ENCODE assay signal across 3 fruit fly cellular contexts in the genomic region with DNA sequence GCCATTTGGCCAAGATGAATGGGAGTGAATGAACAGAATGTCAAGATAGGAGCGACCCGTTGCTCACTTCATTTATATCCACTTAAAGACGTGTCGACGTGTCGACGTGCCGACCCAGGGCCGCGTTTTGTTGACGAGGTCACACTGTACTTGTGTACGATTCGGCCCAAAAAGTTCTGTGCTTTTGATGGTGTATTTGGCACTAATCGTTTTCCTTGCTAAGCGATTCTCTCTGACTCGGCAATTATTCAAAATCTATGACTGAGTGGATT.
A peak's percentile ranks its signal among the peaks of the same experiment; 100 is the strongest.
TF ChIP-seq lines count a peak whose summit lies in the region.

No protein-coding gene starts in this region.

- no peak for TF ChIP-seq CTCF in whole organism, embryonic (GFP tag; optimal IDR thresholded peaks at IDR 0.05; lab: Kevin White, UChicago)

TF ChIP-seq in whole organism, embryonic, 481 proteins besides CTCF, POLR2A, EP300 and RAD21 (continues in another document):
- no peak for TF ChIP-seq exex (tag; optimal IDR thresholded peaks at IDR 0.05; lab: Kevin White, UChicago)
- no peak for TF ChIP-seq Neu2 (GFP tag; optimal IDR thresholded peaks at IDR 0.05; lab: Kevin White, UChicago; ENCODE audit: borderline replicate concordance)
- no peak for TF ChIP-seq CG17328 (GFP tag; IDR thresholded peaks at IDR 0.05; lab: Robert Waterston, UW)
- TF ChIP-seq CG7357 (GFP tag; IDR thresholded peaks at IDR 0.05; lab: Robert Waterston, UW): no peak
- no peak for TF ChIP-seq stc (GFP tag; IDR thresholded peaks at IDR 0.05; lab: Robert Waterston, UW)
- TF ChIP-seq CG15269 (tag; optimal IDR thresholded peaks at IDR 0.05; lab: Kevin White, UChicago): peak; percentile 5
- no peak for TF ChIP-seq CG5180 (GFP tag; optimal IDR thresholded peaks at IDR 0.05; lab: Kevin White, UChicago)
- no peak for TF ChIP-seq tna (GFP tag; IDR thresholded peaks at IDR 0.05; lab: Robert Waterston, UW; ENCODE audit: partially characterized antibody)
- no peak for TF ChIP-seq jing (GFP tag; optimal IDR thresholded peaks at IDR 0.05; lab: Kevin White, UChicago)
- peak; percentile 0 for TF ChIP-seq Xbp1 (GFP tag; optimal IDR thresholded peaks at IDR 0.05; lab: Kevin White, UChicago)
- peak; percentile 6 for TF ChIP-seq jumu (GFP tag; optimal IDR thresholded peaks at IDR 0.05; lab: Kevin White, UChicago)
- TF ChIP-seq Antp (GFP tag; optimal IDR thresholded peaks at IDR 0.05; lab: Kevin White, UChicago): peak; percentile 45
- no peak for TF ChIP-seq Deaf1 (tag; optimal IDR thresholded peaks at IDR 0.05; lab: Kevin White, UChicago)
- no peak for TF ChIP-seq corto (GFP tag; optimal IDR thresholded peaks at IDR 0.05; lab: Kevin White, UChicago)
- peak in 1 of 2 experiments; percentile 21 for TF ChIP-seq dpn (GFP tag; optimal IDR thresholded peaks at IDR 0.05; lab: Kevin White, UChicago)
- no peak for TF ChIP-seq abd-A (tag; optimal IDR thresholded peaks at IDR 0.05; lab: Kevin White, UChicago)
- no peak for TF ChIP-seq kni (GFP tag; optimal IDR thresholded peaks at IDR 0.05; lab: Kevin White, UChicago)
- TF ChIP-seq CG4282 (GFP tag; optimal IDR thresholded peaks at IDR 0.05; lab: Kevin White, UChicago): no peak
- no peak for TF ChIP-seq CG8924 (tag; optimal IDR thresholded peaks at IDR 0.05; lab: Kevin White, UChicago)
- TF ChIP-seq CG34376 (GFP tag; optimal IDR thresholded peaks at IDR 0.05; lab: Kevin White, UChicago): no peak
- TF ChIP-seq CG31224 (GFP tag; IDR thresholded peaks at IDR 0.05; lab: Robert Waterston, UW): peak; percentile 51
- TF ChIP-seq CG1602 (GFP tag; optimal IDR thresholded peaks at IDR 0.05; lab: Kevin White, UChicago): no peak
- TF ChIP-seq Atf6 (GFP tag; IDR thresholded peaks at IDR 0.05; lab: Robert Waterston, UW): peak; percentile 50; the same call in 1 of the 2 replicates
- TF ChIP-seq slp2 (GFP tag; optimal IDR thresholded peaks at IDR 0.05; lab: Kevin White, UChicago): no peak
- no peak for TF ChIP-seq CG10209 (GFP tag; optimal IDR thresholded peaks at IDR 0.05; lab: Kevin White, UChicago)
- TF ChIP-seq CG9215 (GFP tag; IDR thresholded peaks at IDR 0.05; lab: Robert Waterston, UW): peak; percentile 38; the same call in 1 of the 2 replicates
- TF ChIP-seq fu2 (GFP tag; optimal IDR thresholded peaks at IDR 0.05; lab: Kevin White, UChicago): peak; percentile 13
- TF ChIP-seq CG43689 (GFP tag; IDR thresholded peaks at IDR 0.05; lab: Robert Waterston, UW): no peak
- TF ChIP-seq CG7839 (tag; optimal IDR thresholded peaks at IDR 0.05; lab: Kevin White, UChicago): peak; percentile 34
- no peak for TF ChIP-seq psq (GFP tag; optimal IDR thresholded peaks at IDR 0.05; lab: Kevin White, UChicago)

TF ChIP-seq in whole organism, prepupa, 60 proteins besides CTCF, POLR2A, EP300 and RAD21:
- no peak for TF ChIP-seq CG3919 (GFP tag; optimal IDR thresholded peaks at IDR 0.05; lab: Kevin White, UChicago)
- TF ChIP-seq cyc (GFP tag; optimal IDR thresholded peaks at IDR 0.05; lab: Kevin White, UChicago): peak; percentile 34
- TF ChIP-seq topi (GFP tag; optimal IDR thresholded peaks at IDR 0.05; lab: Kevin White, UChicago): peak; percentile 3
- no peak for TF ChIP-seq Ets21C (GFP tag; optimal IDR thresholded peaks at IDR 0.05; lab: Kevin White, UChicago)
- peak; percentile 31 for TF ChIP-seq Met (GFP tag; optimal IDR thresholded peaks at IDR 0.05; lab: Kevin White, UChicago)
- TF ChIP-seq CG8319 (GFP tag; optimal IDR thresholded peaks at IDR 0.05; lab: Kevin White, UChicago): no peak
- peak; percentile 6 for TF ChIP-seq lz (GFP tag; optimal IDR thresholded peaks at IDR 0.05; lab: Kevin White, UChicago)
- TF ChIP-seq dac (GFP tag; optimal IDR thresholded peaks at IDR 0.05; lab: Kevin White, UChicago): no peak
- peak; percentile 38 for TF ChIP-seq Eip78C (GFP tag; lab: Kevin White, UChicago)
- TF ChIP-seq Hr39 (GFP tag; optimal IDR thresholded peaks at IDR 0.05; lab: Kevin White, UChicago): peak; percentile 55
- TF ChIP-seq Smox (GFP tag; optimal IDR thresholded peaks at IDR 0.05; lab: Kevin White, UChicago): peak; percentile 20
- peak; percentile 1 for TF ChIP-seq svp (GFP tag; lab: Kevin White, UChicago)
- TF ChIP-seq Lpt (GFP tag; optimal IDR thresholded peaks at IDR 0.05; lab: Kevin White, UChicago): no peak
- no peak for TF ChIP-seq CG16779 (tag; optimal IDR thresholded peaks at IDR 0.05; lab: Kevin White, UChicago)
- TF ChIP-seq CG31627 (GFP tag; optimal IDR thresholded peaks at IDR 0.05; lab: Kevin White, UChicago): peak; percentile 45
TF ChIP-seq in whole organism, prepupa: peak in this region for 9.

TF ChIP-seq in whole organism, wandering third instar larva, 38 proteins besides CTCF, POLR2A, EP300 and RAD21:
- TF ChIP-seq Abd-B (GFP tag; optimal IDR thresholded peaks at IDR 0.05; lab: Kevin White, UChicago) (no peak), h (GFP tag; optimal IDR thresholded peaks at IDR 0.05; lab: Kevin White, UChicago) (peak; percentile 9), foxo (GFP tag; optimal IDR thresholded peaks at IDR 0.05; lab: Kevin White, UChicago) (peak in 1 of 2 experiments; percentile 18)

Comparison
In these comparisons a context has a peak if more than half of its experiments do, and no peak if none do; other contexts are left out.
1. Of the 7 proteins assayed by ChIP-seq in both whole organism, embryonic and whole organism, prepupa: peak only in whole organism, embryonic: Gug; only in whole organism, prepupa: Hr39; in both: none; in neither: 5.